Fruit fly (Drosophila melanogaster): ENCODE results near the gene CG10591.

Gene CG10591

DNA sequence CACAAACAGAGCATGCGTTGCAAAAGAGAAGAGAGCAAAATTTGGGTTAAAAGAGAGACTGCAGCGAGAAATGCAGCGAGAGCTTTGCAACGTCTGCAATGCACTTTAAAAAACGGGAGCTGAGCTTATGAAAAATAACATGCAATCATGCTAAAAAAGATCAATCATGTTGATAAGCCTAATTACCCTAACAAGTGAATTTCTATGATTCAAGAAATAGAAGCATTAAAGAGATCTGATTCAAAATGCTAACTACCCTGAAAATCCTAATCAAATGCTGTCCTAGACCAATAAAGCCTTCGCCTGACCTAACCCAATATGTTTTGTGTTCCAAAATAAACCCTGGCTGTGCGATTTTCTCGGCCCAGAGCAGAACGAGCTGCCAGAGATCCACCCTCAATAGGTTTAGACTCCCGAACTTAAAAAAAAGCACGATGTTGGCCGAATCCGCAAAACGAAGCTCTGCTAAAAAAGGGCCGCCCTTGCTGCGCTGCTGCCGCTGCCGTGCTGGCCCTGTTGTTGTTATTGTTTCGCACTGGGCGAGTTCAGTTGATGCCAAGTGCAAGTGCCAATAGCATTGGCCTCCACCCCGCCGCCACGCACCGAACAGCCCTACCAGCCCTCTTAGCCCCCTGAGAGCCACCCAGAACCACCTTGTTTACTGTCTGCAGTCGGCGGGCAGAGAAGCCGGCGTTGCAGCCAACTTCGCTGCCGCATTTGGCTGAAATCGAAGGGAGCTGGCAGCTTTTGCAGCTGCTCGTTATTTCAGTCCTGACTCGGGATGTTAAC is 35.9 kb upstream of the CG10591 start:
- TF ChIP-seq chn (GFP tag; optimal IDR thresholded peaks at IDR 0.05) = no peak
- TF ChIP-seq fd64A (GFP tag; optimal IDR thresholded peaks at IDR 0.05) = no peak
- TF ChIP-seq gsb (GFP tag; IDR thresholded peaks at IDR 0.05) = no peak
- no peak for TF ChIP-seq CTCF (GFP tag; optimal IDR thresholded peaks at IDR 0.05)
- TF ChIP-seq CG30403 (GFP tag; optimal IDR thresholded peaks at IDR 0.05) = no peak
- no peak for TF ChIP-seq lov (optimal IDR thresholded peaks at IDR 0.05)
- TF ChIP-seq lov (GFP tag; IDR thresholded peaks at IDR 0.05) = no peak
- no peak for TF ChIP-seq knrl (GFP tag; IDR thresholded peaks at IDR 0.05; ENCODE audit: partially characterized antibody)
- peak; percentile 5 for TF ChIP-seq Deaf1 (tag; optimal IDR thresholded peaks at IDR 0.05)
- peak; percentile 26; the same call in 1 of the 2 replicates for TF ChIP-seq Drgx (GFP tag; IDR thresholded peaks at IDR 0.05)
- no peak for TF ChIP-seq Dp (GFP tag; optimal IDR thresholded peaks at IDR 0.05)
- no peak for TF ChIP-seq CG8924 (tag; optimal IDR thresholded peaks at IDR 0.05)
- no peak for TF ChIP-seq CG2199 (GFP tag; IDR thresholded peaks at IDR 0.05)
- no peak for TF ChIP-seq CG4617 (GFP tag; optimal IDR thresholded peaks at IDR 0.05; ENCODE audit: borderline replicate concordance)

- peak; percentile 14 for TF ChIP-seq CG14710 (tag; optimal IDR thresholded peaks at IDR 0.05)
- TF ChIP-seq eve (GFP tag; optimal IDR thresholded peaks at IDR 0.05) = peak in 1 of 2 experiments; percentile 37
- TF ChIP-seq CG12299 (tag; optimal IDR thresholded peaks at IDR 0.05) = no peak
- peak; percentile 58 for TF ChIP-seq Blimp-1 (GFP tag; optimal IDR thresholded peaks at IDR 0.05)
- peak in 1 of 2 experiments; percentile 87 for TF ChIP-seq Hr78 (GFP tag; optimal IDR thresholded peaks at IDR 0.05)
- 0 out of 3 replicates have a peak, but pooled peaks have one; percentile 6 for TF ChIP-seq otp (GFP tag; IDR thresholded peaks at IDR 0.05)
- no peak for TF ChIP-seq CG33213 (GFP tag; optimal IDR thresholded peaks at IDR 0.05)
- peak in 1 of 2 experiments; percentile 49 for TF ChIP-seq tll (GFP tag; optimal IDR thresholded peaks at IDR 0.05)
- peak; percentile 40; the same call in 1 of the 3 replicates for TF ChIP-seq z (GFP tag; IDR thresholded peaks at IDR 0.05)
- peak; percentile 64 for TF ChIP-seq CG8478 (optimal IDR thresholded peaks at IDR 0.05)
- peak; percentile 31 for TF ChIP-seq gfzf (GFP tag; optimal IDR thresholded peaks at IDR 0.05)
- TF ChIP-seq HLHmδ (GFP tag; optimal IDR thresholded peaks at IDR 0.05) = peak; percentile 39
- TF ChIP-seq stwl (tag; optimal IDR thresholded peaks at IDR 0.05) = peak; percentile 82
- no peak for TF ChIP-seq Fer2 (tag; optimal IDR thresholded peaks at IDR 0.05)
- TF ChIP-seq Max (GFP tag; optimal IDR thresholded peaks at IDR 0.05) = peak; percentile 18
- TF ChIP-seq CG18262 (tag; optimal IDR thresholded peaks at IDR 0.05) = peak; percentile 19
- peak; percentile 59 to 78 for TF ChIP-seq Trl (optimal IDR thresholded peaks at IDR 0.05)
- TF ChIP-seq Trl (GFP tag; optimal IDR thresholded peaks at IDR 0.05) = no peak
- peak; percentile 75; the same call in 1 of the 2 replicates for TF ChIP-seq CG4360 (GFP tag; IDR thresholded peaks at IDR 0.05)
- TF ChIP-seq chinmo (GFP tag; IDR thresholded peaks at IDR 0.05; ENCODE audit: partially characterized antibody) = peak; percentile 92; the same call in 3 of the 4 replicates
- 0 out of 3 replicates have a peak, but pooled peaks have one; percentile 39 for TF ChIP-seq zen2 (GFP tag; IDR thresholded peaks at IDR 0.05; ENCODE audit: partially characterized antibody)
- 0 out of 2 replicates have a peak, but pooled peaks have one; percentile 41 for TF ChIP-seq bbx (GFP tag; IDR thresholded peaks at IDR 0.05; ENCODE audit: partially characterized antibody)
- TF ChIP-seq vfl (GFP tag; optimal IDR thresholded peaks at IDR 0.05) = no peak
- no peak for TF ChIP-seq cwo (GFP tag; optimal IDR thresholded peaks at IDR 0.05)
- peak; percentile 94 for TF ChIP-seq CG3163 (GFP tag; optimal IDR thresholded peaks at IDR 0.05)
- TF ChIP-seq E2f1 (GFP tag; IDR thresholded peaks at IDR 0.05) = peak; percentile 8; the same call in 1 of the 2 replicates
- TF ChIP-seq CG8290 (GFP tag; optimal IDR thresholded peaks at IDR 0.05) = no peak
- peak in 1 of 2 experiments; percentile 7 for TF ChIP-seq CG8290 (tag; optimal IDR thresholded peaks at IDR 0.05)
- peak; percentile 98 for TF ChIP-seq Deaf1 (tag; optimal IDR thresholded peaks at IDR 0.05)
- peak; percentile 52 for TF ChIP-seq pros (GFP tag; optimal IDR thresholded peaks at IDR 0.05)
- TF ChIP-seq Hmx (GFP tag; optimal IDR thresholded peaks at IDR 0.05) = no peak
- TF ChIP-seq vvl (GFP tag; IDR thresholded peaks at IDR 0.05) = peak; percentile 17; the same call in 1 of the 2 replicates
- peak; percentile 4 for TF ChIP-seq CG17829 (tag; optimal IDR thresholded peaks at IDR 0.05)
- peak; percentile 21; the same call in 1 of the 3 replicates for TF ChIP-seq row (GFP tag; IDR thresholded peaks at IDR 0.05)
These were observed 34.8 kb upstream of the CG10591 start for dm6 chr3L:5634188-5634894.
